Fruit fly (Drosophila melanogaster): ENCODE results near the gene CG5509.
A peak's percentile ranks its signal among the peaks of the same experiment; 100 is the strongest.

The CG5509 gene

dm6 chr3R:12433764-12434163 lies 18.5 kb upstream of the CG5509 start, which contains the start of the genes Aos1 and Srlp:
Aos1 (minus strand) TSS chr3R:12433822.
Srlp (plus strand) TSS chr3R:12434098.
- peak; percentile 65 for TF ChIP-seq noc (tag; optimal IDR thresholded peaks at IDR 0.05)

dm6 chr3R:12435948-12436347 lies 16.3 kb upstream of the CG5509 start, which contains the start of gene Desat2:
Desat2 (plus strand) TSS chr3R:12436248.
- TF ChIP-seq noc (tag; optimal IDR thresholded peaks at IDR 0.05) = no peak

dm6 chr3R:12439039-12439400 lies 13.2 kb upstream of the CG5509 start, which contains the start of the genes CG17207 and CG46427:
CG17207 (minus strand) TSS chr3R:12439139.
CG46427 (minus strand) TSS chr3R:12439139.
- TF ChIP-seq noc (tag; optimal IDR thresholded peaks at IDR 0.05) = no peak

dm6 chr3R:12439401-12440143 lies 12.7 kb upstream of the CG5509 start, which contains the start of gene Desat1:
Desat1 (plus strand) TSS chr3R:12439600.
- TF ChIP-seq noc (tag; optimal IDR thresholded peaks at IDR 0.05) = no peak

dm6 chr3R:12441008-12441606 lies 11.2 kb upstream of the CG5509 start:
- TF ChIP-seq noc (tag; optimal IDR thresholded peaks at IDR 0.05) = peak; percentile 33

dm6 chr3R:12442601-12443533 lies 9.4 kb upstream of the CG5509 start:
- TF ChIP-seq noc (tag; optimal IDR thresholded peaks at IDR 0.05) = peak; percentile 92

dm6 chr3R:12443769-12444168 lies 8.5 kb upstream of the CG5509 start:
- TF ChIP-seq noc (tag; optimal IDR thresholded peaks at IDR 0.05) = no peak

- no peak for TF ChIP-seq noc (tag; optimal IDR thresholded peaks at IDR 0.05)
These were observed 6.8 kb upstream of the CG5509 start for dm6 chr3R:12445468-12445867.

dm6 chr3R:12447353-12447752 lies 4.9 kb upstream of the CG5509 start, which contains the start of gene vrs:
vrs (plus strand) TSS chr3R:12447653.
- TF ChIP-seq noc (tag; optimal IDR thresholded peaks at IDR 0.05) = no peak

dm6 chr3R:12448344-12448743 lies 3.9 kb upstream of the CG5509 start:
- TF ChIP-seq noc (tag; optimal IDR thresholded peaks at IDR 0.05) = no peak

- peak; percentile 99 for TF ChIP-seq noc (tag; optimal IDR thresholded peaks at IDR 0.05)
These were observed 3.4 kb upstream of the CG5509 start, which contains the start of gene CG18549 for dm6 chr3R:12448889-12449314. CG18549 (plus strand) TSS chr3R:12449296.

dm6 chr3R:12449617-12450242 lies 2.5 kb upstream of the CG5509 start:
- TF ChIP-seq noc (tag; optimal IDR thresholded peaks at IDR 0.05) = no peak

- no peak for TF ChIP-seq noc (tag; optimal IDR thresholded peaks at IDR 0.05)
These were observed 1.5 kb upstream of the CG5509 start for dm6 chr3R:12450713-12451259.

- no peak for TF ChIP-seq noc (tag; optimal IDR thresholded peaks at IDR 0.05)
These were observed 888 bp upstream of the CG5509 start for dm6 chr3R:12451376-12451775.

dm6 chr3R:12454492-12454891 lies 2.2 kb downstream of the CG5509 start:
- no peak for TF ChIP-seq noc (tag; optimal IDR thresholded peaks at IDR 0.05)

Measured in whole organism, larva.